Worm (Caenorhabditis elegans): Measurements from ENCODE around the gene ddo-2.

DNA sequence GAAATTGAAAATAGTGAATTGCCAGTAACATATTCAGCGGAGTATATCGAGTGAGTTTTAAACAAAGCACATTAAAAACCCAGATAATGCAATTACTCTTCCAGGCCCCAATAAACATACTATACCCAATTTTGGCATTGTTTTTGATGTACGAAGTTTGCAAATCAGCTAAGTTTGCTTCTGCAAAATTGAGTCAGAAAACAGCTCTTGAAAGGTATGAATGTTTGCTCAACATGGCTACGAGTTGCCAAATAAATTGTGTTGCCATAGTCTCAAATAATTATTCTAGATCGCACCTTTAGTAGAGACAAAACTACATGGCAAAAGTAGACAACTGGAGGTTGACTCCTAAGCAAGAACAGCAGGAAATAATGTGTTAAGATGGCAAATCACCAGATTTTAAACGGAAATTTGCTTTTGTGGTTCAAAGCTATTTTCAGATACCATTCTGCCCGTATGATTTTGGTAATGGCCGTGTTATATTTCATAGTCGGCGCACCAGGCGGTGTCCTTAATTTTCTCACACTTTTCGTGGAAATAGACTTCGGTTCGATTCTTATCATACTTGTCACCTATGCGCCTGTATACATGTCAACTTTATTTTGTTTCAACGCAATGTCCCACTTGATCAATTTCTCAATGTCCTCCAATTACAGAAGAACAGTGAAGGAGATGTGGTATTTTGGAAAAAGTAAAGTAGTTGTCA, 2.9 kb downstream of the ddo-2 start:
- TF ChIP-seq W03F9.2 (tag; optimal IDR thresholded peaks at IDR 0.05) (no peak), him-1 (tag; optimal IDR thresholded peaks at IDR 0.05) (no peak), dao-5 (tag; optimal IDR thresholded peaks at IDR 0.05) (no peak)

Data from whole organism, L4/young adult.